Worm (Caenorhabditis elegans): ENCODE measurements around the gene fip-1.

The fip-1 gene

ce11 chrIII:8678371-8678770 lies 38.8 kb downstream of the fip-1 start (continued):
- TF ChIP-seq egl-27 (tag; optimal IDR thresholded peaks at IDR 0.05) = no peak
- TF ChIP-seq mep-1 (tag; optimal IDR thresholded peaks at IDR 0.05) = peak; percentile 76
- peak; percentile 73 for TF ChIP-seq T20F7.1 (GFP tag; optimal IDR thresholded peaks at IDR 0.05)
- no peak for TF ChIP-seq lin-15B (tag; optimal IDR thresholded peaks at IDR 0.05)
- TF ChIP-seq ceh-44 (GFP tag; IDR thresholded peaks at IDR 0.05) = peak; percentile 74; the same call in 1 of the 2 replicates
- TF ChIP-seq ama-1 (optimal IDR thresholded peaks at IDR 0.05) = peak; percentile 21
- TF ChIP-seq mdt-29 (GFP tag; IDR thresholded peaks at IDR 0.05) = peak; percentile 57; the same call in 1 of the 2 replicates
- TF ChIP-seq lsy-2 (tag; optimal IDR thresholded peaks at IDR 0.05) = peak; percentile 36 to 68
- peak; percentile 50 for TF ChIP-seq F37D6.2 (tag; optimal IDR thresholded peaks at IDR 0.05)
- TF ChIP-seq aha-1 (tag) = peak; percentile 84
- TF ChIP-seq sdz-12 (GFP tag; optimal IDR thresholded peaks at IDR 0.05) = peak; percentile 84
- peak; percentile 78; the same call in 1 of the 2 replicates for TF ChIP-seq zfp-3 (GFP tag; conservative IDR thresholded peaks at IDR 0.05)
- TF ChIP-seq hlh-30 (tag; optimal IDR thresholded peaks at IDR 0.05; ENCODE audit: insufficient read depth) = peak; percentile 72
- peak; percentile 46 for TF ChIP-seq hlh-11 (tag; optimal IDR thresholded peaks at IDR 0.05)
- TF ChIP-seq nhr-28 (tag; optimal IDR thresholded peaks at IDR 0.05) = peak; percentile 63
- peak; percentile 62 for TF ChIP-seq mxl-3 (GFP tag; optimal IDR thresholded peaks at IDR 0.05)
- no peak for TF ChIP-seq nhr-25 (tag; optimal IDR thresholded peaks at IDR 0.05; ENCODE audit: borderline replicate concordance, insufficient read depth)
- TF ChIP-seq Y105C5A.15 (GFP tag; IDR thresholded peaks at IDR 0.05) = peak; percentile 93
- no peak for TF ChIP-seq daf-8 (GFP tag; IDR thresholded peaks at IDR 0.05)
- TF ChIP-seq madf-5 (GFP tag; IDR thresholded peaks at IDR 0.05) = peak; percentile 86 to 89; a peak in 3 of 4 replicates
- TF ChIP-seq nhr-6 (tag; optimal IDR thresholded peaks at IDR 0.05) = peak; percentile 30
- TF ChIP-seq daf-19 (GFP tag; conservative IDR thresholded peaks at IDR 0.05) = peak; percentile 72
- TF ChIP-seq rbr-2 (tag; optimal IDR thresholded peaks at IDR 0.05) = peak; percentile 72
- no peak for TF ChIP-seq jun-1 (tag; optimal IDR thresholded peaks at IDR 0.05)
- TF ChIP-seq F26F4.8 (GFP tag; conservative IDR thresholded peaks at IDR 0.05) = peak; percentile 94
- peak; percentile 93 for TF ChIP-seq pha-4 (GFP tag; IDR thresholded peaks at IDR 0.05)
- TF ChIP-seq pha-4 (tag; optimal IDR thresholded peaks at IDR 0.05) = no peak
- peak; percentile 82 for TF ChIP-seq mes-2 (tag; optimal IDR thresholded peaks at IDR 0.05; ENCODE audit: poor library complexity, severe bottlenecking)
- TF ChIP-seq nhr-41 (GFP tag; IDR thresholded peaks at IDR 0.05) = peak; percentile 87
- peak; percentile 90 for TF ChIP-seq ctbp-1 (GFP tag; IDR thresholded peaks at IDR 0.05)
- TF ChIP-seq hmg-1.1 (GFP tag; IDR thresholded peaks at IDR 0.05) = peak; percentile 96
- TF ChIP-seq snpc-1.2 (GFP tag; IDR thresholded peaks at IDR 0.05) = peak; percentile 80
- no peak for TF ChIP-seq ces-1 (GFP tag; optimal IDR thresholded peaks at IDR 0.05)
- peak; percentile 0 for TF ChIP-seq fkh-10 (GFP tag; optimal IDR thresholded peaks at IDR 0.05)
- TF ChIP-seq Y48G9A.11 (GFP tag; IDR thresholded peaks at IDR 0.05) = peak; percentile 81

- no peak for TF ChIP-seq zfp-2 (tag; optimal IDR thresholded peaks at IDR 0.05)
- no peak for TF ChIP-seq mdl-1 (tag; optimal IDR thresholded peaks at IDR 0.05)
- no peak for TF ChIP-seq nhr-10 (tag; optimal IDR thresholded peaks at IDR 0.05)
- TF ChIP-seq gei-8 (GFP tag; optimal IDR thresholded peaks at IDR 0.05) = no peak
- no peak for TF ChIP-seq dmd-8 (GFP tag; IDR thresholded peaks at IDR 0.05)
- TF ChIP-seq php-3 (GFP tag; IDR thresholded peaks at IDR 0.05) = no peak
- TF ChIP-seq ceh-32 (tag; optimal IDR thresholded peaks at IDR 0.05; ENCODE audit: poor library complexity) = no peak
- peak; percentile 7 for TF ChIP-seq mep-1 (tag; optimal IDR thresholded peaks at IDR 0.05)
- no peak for TF ChIP-seq tra-1 (GFP tag; IDR thresholded peaks at IDR 0.05)
- TF ChIP-seq lin-13 (GFP tag; optimal IDR thresholded peaks at IDR 0.05) = no peak
- no peak for TF ChIP-seq T26A8.4 (GFP tag; IDR thresholded peaks at IDR 0.05)
- no peak for TF ChIP-seq nhr-6 (tag; optimal IDR thresholded peaks at IDR 0.05)
- TF ChIP-seq dmd-9 (GFP tag; IDR thresholded peaks at IDR 0.05) = no peak
- no peak for TF ChIP-seq spr-3 (GFP tag; optimal IDR thresholded peaks at IDR 0.05)
- no peak for TF ChIP-seq F26F4.8 (GFP tag; conservative IDR thresholded peaks at IDR 0.05)
- TF ChIP-seq ama-1 (optimal IDR thresholded peaks at IDR 0.05) = no peak
- no peak for TF ChIP-seq daf-12 (tag; optimal IDR thresholded peaks at IDR 0.05)
- no peak for TF ChIP-seq R02D3.7 (tag; optimal IDR thresholded peaks at IDR 0.05)
- peak; percentile 90 for TF ChIP-seq unc-130 (GFP tag; optimal IDR thresholded peaks at IDR 0.05)
- TF ChIP-seq zip-11 (GFP tag; IDR thresholded peaks at IDR 0.05) = no peak
Observed at ce11 chrIII:8683679-8684263, 44.2 kb downstream of the fip-1 start, which contains the start of gene fli-1. Gene fli-1 (minus strand): TSS chrIII:8683736.
